In genomic region chr3L:11138862-11139261, dm6 we compare ENCODE assay signal across 3 fruit fly cellular contexts.
A peak's percentile ranks its signal among the peaks of the same experiment; 100 is the strongest.
TF ChIP-seq lines count a peak whose summit lies in the region.

No protein-coding gene starts in this region.

- TF ChIP-seq CTCF in whole organism, embryonic (GFP tag; optimal IDR thresholded peaks at IDR 0.05; lab: Kevin White, UChicago) = no peak

TF ChIP-seq in whole organism, embryonic, 481 proteins besides CTCF, POLR2A, EP300 and RAD21:
- 0 out of 2 replicates have a peak, but pooled peaks have one; percentile 17 for TF ChIP-seq bbx (GFP tag; IDR thresholded peaks at IDR 0.05; lab: Robert Waterston, UW; ENCODE audit: partially characterized antibody)
- TF ChIP-seq zen (tag; optimal IDR thresholded peaks at IDR 0.05; lab: Kevin White, UChicago) = no peak
- TF ChIP-seq crol (GFP tag; IDR thresholded peaks at IDR 0.05; lab: Robert Waterston, UW) = peak; percentile 78
- 0 out of 2 replicates have a peak, but pooled peaks have one; percentile 17 for TF ChIP-seq Drgx (GFP tag; IDR thresholded peaks at IDR 0.05; lab: Robert Waterston, UW)
- TF ChIP-seq CG3726 (GFP tag; IDR thresholded peaks at IDR 0.05; lab: Robert Waterston, UW) = no peak
- no peak for TF ChIP-seq CG14441 (GFP tag; IDR thresholded peaks at IDR 0.05; lab: Robert Waterston, UW)
- no peak for TF ChIP-seq phol (tag; optimal IDR thresholded peaks at IDR 0.05; lab: Kevin White, UChicago)
- TF ChIP-seq p53 (GFP tag; optimal IDR thresholded peaks at IDR 0.05; lab: Kevin White, UChicago) = no peak

TF ChIP-seq in whole organism, prepupa, 60 proteins besides CTCF, POLR2A, EP300 and RAD21:
- peak; percentile 54 for TF ChIP-seq Lpt (GFP tag; optimal IDR thresholded peaks at IDR 0.05; lab: Kevin White, UChicago)
- TF ChIP-seq CG3919 (GFP tag; optimal IDR thresholded peaks at IDR 0.05; lab: Kevin White, UChicago) = no peak
- no peak for TF ChIP-seq fd85E (GFP tag; optimal IDR thresholded peaks at IDR 0.05; lab: Kevin White, UChicago)
- no peak for TF ChIP-seq fkh (GFP tag; optimal IDR thresholded peaks at IDR 0.05; lab: Kevin White, UChicago)
- TF ChIP-seq Ets21C (GFP tag; optimal IDR thresholded peaks at IDR 0.05; lab: Kevin White, UChicago) = no peak
- no peak for TF ChIP-seq Hr39 (GFP tag; optimal IDR thresholded peaks at IDR 0.05; lab: Kevin White, UChicago)
- TF ChIP-seq Sox102F (GFP tag; optimal IDR thresholded peaks at IDR 0.05; lab: Kevin White, UChicago) = no peak
- no peak for TF ChIP-seq salr (GFP tag; optimal IDR thresholded peaks at IDR 0.05; lab: Kevin White, UChicago)
- peak; percentile 37 for TF ChIP-seq CG6276 (GFP tag; optimal IDR thresholded peaks at IDR 0.05; lab: Kevin White, UChicago)
- peak; percentile 57; the same call in 1 of the 3 replicates for TF ChIP-seq eg (GFP tag; IDR thresholded peaks at IDR 0.05; lab: Robert Waterston, UW)
- no peak for TF ChIP-seq CG10669 (GFP tag; optimal IDR thresholded peaks at IDR 0.05; lab: Kevin White, UChicago)
- peak; percentile 25; the same call in 1 of the 3 replicates for TF ChIP-seq CG8119 (GFP tag; IDR thresholded peaks at IDR 0.05; lab: Robert Waterston, UW)
- no peak for TF ChIP-seq vri (GFP tag; optimal IDR thresholded peaks at IDR 0.05; lab: Kevin White, UChicago)

TF ChIP-seq in whole organism, pupa, 21 proteins besides CTCF, POLR2A, EP300 and RAD21:
- no peak for TF ChIP-seq CG14655 (GFP tag; optimal IDR thresholded peaks at IDR 0.05; lab: Kevin White, UChicago)
- TF ChIP-seq Snoo (tag; optimal IDR thresholded peaks at IDR 0.05; lab: Kevin White, UChicago) = no peak
- TF ChIP-seq CG8301 (tag; optimal IDR thresholded peaks at IDR 0.05; lab: Kevin White, UChicago) = no peak
- TF ChIP-seq Pif1A (GFP tag; optimal IDR thresholded peaks at IDR 0.05; lab: Kevin White, UChicago) = no peak
- TF ChIP-seq D1 (tag; optimal IDR thresholded peaks at IDR 0.05; lab: Kevin White, UChicago) = no peak
- TF ChIP-seq CG4496 (GFP tag; IDR thresholded peaks at IDR 0.05; lab: Robert Waterston, UW) = no peak
- no peak for TF ChIP-seq CG10348 (GFP tag; IDR thresholded peaks at IDR 0.05; lab: Robert Waterston, UW)
- no peak for TF ChIP-seq CG8159 (tag; optimal IDR thresholded peaks at IDR 0.05; lab: Kevin White, UChicago)
- no peak for TF ChIP-seq gl (tag; optimal IDR thresholded peaks at IDR 0.05; lab: Kevin White, UChicago)
- peak; percentile 65; the same call in 2 of the 3 replicates for TF ChIP-seq fd96Ca (GFP tag; IDR thresholded peaks at IDR 0.05; lab: Robert Waterston, UW)
- TF ChIP-seq Ets98B (GFP tag; IDR thresholded peaks at IDR 0.05; lab: Robert Waterston, UW) = peak; percentile 45; the same call in 1 of the 2 replicates
- TF ChIP-seq CG34367 (tag; optimal IDR thresholded peaks at IDR 0.05; lab: Kevin White, UChicago) = no peak
- TF ChIP-seq CG32121 (GFP tag; IDR thresholded peaks at IDR 0.05; lab: Robert Waterston, UW) = no peak
- TF ChIP-seq Pif1B (GFP tag; optimal IDR thresholded peaks at IDR 0.05; lab: Kevin White, UChicago) = no peak

Comparison
In these comparisons a context has a peak if more than half of its experiments do, and no peak if none do; other contexts are left out.
1. Of the 7 proteins assayed by ChIP-seq in both whole organism, embryonic and whole organism, prepupa: peak only in whole organism, embryonic: none; only in whole organism, prepupa: Lpt; in both: none; in neither: 6.